Worm (Caenorhabditis elegans) whole organism, mixed stage, embryonic: Measurements from ENCODE around the gene rabr-2.

Experiments used
- blmp-1 ChIP-seq: fragments of 150-350 bp; optimal IDR thresholded peaks from 2 replicates; lab custom pipeline; 2014; ENCODE audit warnings: missing biosample characterization, missing genetic modification characterization
- lin-13 ChIP-seq: fragments of 150-350 bp; optimal IDR thresholded peaks from 2 replicates; lab custom pipeline; 2014; ENCODE audit warnings: missing biosample characterization, missing genetic modification characterization
- lsy-2 ChIP-seq: fragments of 150-350 bp; optimal IDR thresholded peaks from 2 replicates; lab custom pipeline; 2014; ENCODE audit warnings: missing biosample characterization, missing genetic modification characterization
- nhr-237 ChIP-seq: fragments of 150-350 bp; optimal IDR thresholded peaks from 2 replicates; lab custom pipeline; 2014; ENCODE audit warnings: missing biosample characterization, missing genetic modification characterization
- tbx-8 ChIP-seq: fragments of 200-800 bp; sonication (Bioruptor generic); optimal IDR thresholded peaks from 2 replicates; lab custom pipeline; 2018; ENCODE audit warnings: mild to moderate bottlenecking, missing genetic modification characterization, moderate library complexity, missing compliant biosample characterization
- unc-39 ChIP-seq: fragments of 150-350 bp; optimal IDR thresholded peaks from 2 replicates; lab custom pipeline; 2014; ENCODE audit warnings: missing biosample characterization, missing genetic modification characterization
- unc-62 ChIP-seq: fragments of 150-350 bp; optimal IDR thresholded peaks from 2 replicates; lab custom pipeline; 2014; ENCODE audit warnings: missing biosample characterization, missing genetic modification reagents, missing genetic modification characterization

DNA sequence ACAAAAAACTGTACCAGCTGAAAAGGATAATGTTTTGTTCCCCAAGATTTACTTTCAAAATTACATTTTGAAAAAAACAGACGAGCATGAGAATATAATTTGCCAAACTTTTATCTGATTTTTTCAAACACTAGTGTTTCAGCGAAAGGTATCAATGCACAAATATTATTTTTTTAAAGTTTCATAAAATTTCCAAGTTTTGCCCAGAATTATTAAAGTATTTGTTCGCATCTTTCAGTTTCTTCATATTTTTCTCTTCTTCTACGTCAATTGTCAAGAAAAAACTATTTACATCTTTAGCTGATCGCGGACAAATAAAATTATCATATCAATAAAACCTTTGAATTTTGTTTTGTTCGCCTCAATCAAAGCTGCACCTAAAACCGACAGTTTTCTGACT is 46.1 kb downstream of the rabr-2 start, which contains the start of gene C06A12.8:
- TF ChIP-seq tbx-8 (GFP tag; lab: Kevin White, UChicago), result no peak
- TF ChIP-seq lin-13, result no peak
- no peak for TF ChIP-seq lsy-2 (tag; lab: Kevin White, UChicago)
- no peak for TF ChIP-seq blmp-1 (tag; lab: Kevin White, UChicago)
- TF ChIP-seq nhr-237 (tag; lab: Kevin White, UChicago), result no peak
- TF ChIP-seq unc-62 (GFP tag; lab: Kevin White, UChicago), result no peak
- TF ChIP-seq unc-39 (tag; lab: Kevin White, UChicago), result no peak
